Fruit fly (Drosophila melanogaster) whole organism, embryonic: ENCODE data around the gene CG33286.

Source experiments
- Abd-B ChIP-seq: fragments of 200-800 bp; sonication (Bioruptor generic); optimal IDR thresholded peaks from 2 replicates; lab custom pipeline; 2018; ENCODE audit warnings: missing biosample characterization, mild to moderate bottlenecking, missing genetic modification characterization, moderate library complexity
- CG1024 ChIP-seq: fragments of 200-800 bp; sonication (Bioruptor generic); IDR thresholded peaks from 2 replicates; pipeline ENCODE4 v1.3.6; 2022; ENCODE audit warnings: missing biosample characterization, missing genetic modification characterization
- CG10274 ChIP-seq: fragments of 200-800 bp; sonication (Bioruptor generic); optimal IDR thresholded peaks from 3 replicates; lab custom pipeline; 2017; ENCODE audit warnings: missing biosample characterization, mild to moderate bottlenecking, missing genetic modification characterization
- CG11247 ChIP-seq: fragments of 200-800 bp; sonication (Bioruptor generic); IDR thresholded peaks from 2 replicates; pipeline ENCODE4 v1.3.6; 2022; ENCODE audit warnings: missing biosample characterization, missing genetic modification characterization
- CG15269 ChIP-seq: fragments of 200-800 bp; sonication (Bioruptor generic); optimal IDR thresholded peaks from 2 replicates; lab custom pipeline; 2018; ENCODE audit warnings: missing biosample characterization, mild to moderate bottlenecking, missing genetic modification characterization, moderate library complexity
- CG17359 ChIP-seq: fragments of 200-800 bp; sonication (Bioruptor generic); optimal IDR thresholded peaks from 3 replicates; lab custom pipeline; 2018; ENCODE audit warnings: missing biosample characterization, mild to moderate bottlenecking, missing genetic modification characterization, moderate library complexity
- CG1832 ChIP-seq: fragments of 200-800 bp; sonication (Bioruptor generic); optimal IDR thresholded peaks from 2 replicates; lab custom pipeline; 2017; ENCODE audit warnings: missing biosample characterization, mild to moderate bottlenecking, missing genetic modification characterization, inconsistent platforms
- CG2678 ChIP-seq: fragments of 200-800 bp; sonication (Bioruptor generic); optimal IDR thresholded peaks from 3 replicates; lab custom pipeline; 2019; ENCODE audit warnings: missing biosample characterization, mild to moderate bottlenecking, missing genetic modification characterization, moderate library complexity
- CG2889 ChIP-seq: fragments of 200-800 bp; sonication (Bioruptor generic); IDR thresholded peaks from 3 replicates; pipeline ENCODE4 v1.3.6; 2022; ENCODE audit warnings: missing biosample characterization, missing genetic modification characterization
- CG31365 ChIP-seq: fragments of 200-800 bp; sonication (Bioruptor generic); optimal IDR thresholded peaks from 2 replicates; lab custom pipeline; 2018; ENCODE audit warnings: missing biosample characterization, mild to moderate bottlenecking, missing genetic modification characterization
- CG33557 ChIP-seq: fragments of 200-800 bp; sonication (Bioruptor generic); optimal IDR thresholded peaks from 2 replicates; lab custom pipeline; 2019; ENCODE audit warnings: missing biosample characterization, mild to moderate bottlenecking, missing genetic modification characterization, moderate library complexity
- CG34224 ChIP-seq: fragments of 200-800 bp; sonication (Bioruptor generic); IDR thresholded peaks from 3 replicates; pipeline ENCODE4 v1.3.6; 2022; ENCODE audit warnings: missing biosample characterization, missing genetic modification characterization; ENCODE audit not compliant: partially characterized antibody
- CG5180 ChIP-seq: fragments of 200-800 bp; sonication (Bioruptor generic); optimal IDR thresholded peaks from 3 replicates; lab custom pipeline; 2017; ENCODE audit warnings: missing biosample characterization, missing genetic modification characterization, mild to moderate bottlenecking, moderate library complexity, missing genetic modification reagents
- CG6813 ChIP-seq: fragments of 200-800 bp; sonication (Bioruptor generic); optimal IDR thresholded peaks from 2 replicates; lab custom pipeline; 2017; ENCODE audit warnings: missing biosample characterization, missing genetic modification characterization, mild to moderate bottlenecking, moderate library complexity, missing genetic modification reagents
- CG8388 ChIP-seq: fragments of 200-800 bp; sonication (Bioruptor generic); optimal IDR thresholded peaks from 2 replicates; lab custom pipeline; 2019; ENCODE audit warnings: missing biosample characterization, mild to moderate bottlenecking, missing genetic modification characterization, moderate library complexity
- CG8765 ChIP-seq: fragments of 200-800 bp; sonication (Bioruptor generic); IDR thresholded peaks from 2 replicates; pipeline ENCODE4 v1.3.6; 2022; ENCODE audit warnings: missing biosample characterization, missing genetic modification characterization
- CG9437 ChIP-seq: fragments of 200-800 bp; sonication (Bioruptor generic); optimal IDR thresholded peaks from 2 replicates; lab custom pipeline; 2018; ENCODE audit warnings: missing biosample characterization, mild to moderate bottlenecking, missing genetic modification characterization
- CG9817 ChIP-seq: fragments of 200-800 bp; sonication (Bioruptor generic); optimal IDR thresholded peaks from 2 replicates; lab custom pipeline; 2018; ENCODE audit warnings: missing biosample characterization, mild to moderate bottlenecking, missing genetic modification characterization, moderate library complexity
- CHES-1-like ChIP-seq: fragments of 200-800 bp; sonication (Bioruptor generic); optimal IDR thresholded peaks from 2 replicates; lab custom pipeline; 2016; ENCODE audit warnings: missing biosample characterization, missing genetic modification characterization
- HLH4C ChIP-seq: fragments of 200-800 bp; sonication (Bioruptor generic); IDR thresholded peaks from 3 replicates; pipeline ENCODE4 v1.3.6; 2022; ENCODE audit warnings: missing biosample characterization, missing genetic modification characterization; ENCODE audit not compliant: partially characterized antibody
- Sox100B ChIP-seq: fragments of 200-800 bp; sonication (Bioruptor generic); optimal IDR thresholded peaks from 3 replicates; lab custom pipeline; 2018; ENCODE audit warnings: missing biosample characterization, mild to moderate bottlenecking, missing genetic modification characterization
- Sox102F ChIP-seq: fragments of 200-800 bp; sonication (Bioruptor generic); optimal IDR thresholded peaks from 2 replicates; lab custom pipeline; 2018; ENCODE audit warnings: missing biosample characterization, mild to moderate bottlenecking, missing genetic modification characterization, moderate library complexity
- Trl ChIP-seq, 3 experiments: fragments of >200 bp in 2 of 3; fragments of 200-800 bp in 1 of 3; sonication (Bioruptor generic) in 1 of 3; optimal IDR thresholded peaks; 2 replicates in 1 of 3; 3 replicates in 2 of 3; lab custom pipeline; 2016 to 2017; ENCODE audit warnings: missing biosample characterization in 1 of 3, missing genetic modification characterization in 1 of 3
- Xrp1 ChIP-seq: fragments of 200-800 bp; sonication (Bioruptor generic); IDR thresholded peaks from 2 replicates; pipeline ENCODE4 v1.3.6; 2022; ENCODE audit warnings: missing biosample characterization, missing genetic modification characterization
- ato ChIP-seq: fragments of 200-800 bp; sonication (Bioruptor generic); IDR thresholded peaks from 2 replicates; pipeline ENCODE4 v1.3.6; 2022; ENCODE audit warnings: missing biosample characterization, missing genetic modification characterization; ENCODE audit not compliant: partially characterized antibody
- bbx ChIP-seq: fragments of 200-800 bp; sonication (Bioruptor generic); IDR thresholded peaks from 2 replicates; pipeline ENCODE4 v1.3.6; 2022; ENCODE audit warnings: missing biosample characterization, missing genetic modification characterization; ENCODE audit not compliant: partially characterized antibody
- chinmo ChIP-seq: fragments of 200-800 bp; sonication (Bioruptor generic); IDR thresholded peaks from 4 replicates; pipeline ENCODE4 v1.3.6; 2022; ENCODE audit warnings: missing biosample characterization, missing genetic modification characterization; ENCODE audit not compliant: partially characterized antibody
- chn ChIP-seq: fragments of 200-800 bp; sonication (Bioruptor generic); optimal IDR thresholded peaks from 2 replicates; lab custom pipeline; 2016; ENCODE audit warnings: missing biosample characterization, missing genetic modification characterization
- corto ChIP-seq: fragments of 200-800 bp; sonication (Bioruptor generic); optimal IDR thresholded peaks from 2 replicates; lab custom pipeline; 2016; ENCODE audit warnings: missing biosample characterization, mild to moderate bottlenecking, missing genetic modification characterization, moderate library complexity
- cwo ChIP-seq: fragments of 200-800 bp; sonication (Bioruptor generic); optimal IDR thresholded peaks from 3 replicates; lab custom pipeline; 2017; ENCODE audit warnings: missing biosample characterization, missing genetic modification characterization, mild to moderate bottlenecking, moderate library complexity, missing genetic modification reagents
- danr ChIP-seq: fragments of 200-800 bp; sonication (Bioruptor generic); IDR thresholded peaks from 2 replicates; pipeline ENCODE4 v1.3.6; 2022; ENCODE audit warnings: missing biosample characterization, missing genetic modification characterization
- dmrt11E ChIP-seq: fragments of 200-800 bp; sonication (Bioruptor generic); optimal IDR thresholded peaks from 3 replicates; lab custom pipeline; 2018; ENCODE audit warnings: missing biosample characterization, mild to moderate bottlenecking, missing genetic modification characterization, moderate library complexity
- dysf ChIP-seq: fragments of 200-800 bp; sonication (Bioruptor generic); IDR thresholded peaks from 3 replicates; pipeline ENCODE4 v1.3.6; 2022; ENCODE audit warnings: missing biosample characterization, missing genetic modification characterization
- eve ChIP-seq, 2 experiments: fragments of >200 bp; optimal IDR thresholded peaks; 2 replicates each; lab custom pipeline; 2017; ENCODE audit warnings: missing biosample characterization in 2 of 2, missing genetic modification characterization in 2 of 2
- fd102C ChIP-seq: fragments of 200-800 bp; sonication (Bioruptor generic); optimal IDR thresholded peaks from 2 replicates; lab custom pipeline; 2018; ENCODE audit warnings: missing biosample characterization, mild to moderate bottlenecking, missing genetic modification characterization, moderate library complexity
- fd96Cb ChIP-seq: fragments of 200-800 bp; sonication (Bioruptor generic); optimal IDR thresholded peaks from 2 replicates; lab custom pipeline; 2018; ENCODE audit warnings: missing biosample characterization, mild to moderate bottlenecking, missing genetic modification characterization, moderate library complexity
- fru ChIP-seq: fragments of >200 bp; optimal IDR thresholded peaks from 2 replicates; lab custom pipeline; 2017
- gfzf ChIP-seq: fragments of 200-800 bp; sonication (Bioruptor generic); optimal IDR thresholded peaks from 2 replicates; lab custom pipeline; 2016; ENCODE audit warnings: missing biosample characterization, mild to moderate bottlenecking, missing genetic modification characterization, moderate library complexity
- gsb ChIP-seq: fragments of 200-800 bp; sonication (Bioruptor generic); IDR thresholded peaks from 2 replicates; pipeline ENCODE4 v1.3.6; 2022; ENCODE audit warnings: missing biosample characterization, missing genetic modification characterization
- ham ChIP-seq: fragments of 200-800 bp; sonication (Bioruptor generic); IDR thresholded peaks from 2 replicates; pipeline ENCODE4 v1.3.6; 2022; ENCODE audit warnings: missing biosample characterization, missing genetic modification characterization
- klu ChIP-seq: fragments of 200-800 bp; sonication (Bioruptor generic); IDR thresholded peaks from 2 replicates; pipeline ENCODE4 v1.3.6; 2022; ENCODE audit warnings: missing biosample characterization, missing genetic modification characterization
- nau ChIP-seq: fragments of 200-800 bp; sonication (Bioruptor generic); optimal IDR thresholded peaks from 3 replicates; lab custom pipeline; 2017; ENCODE audit warnings: missing biosample characterization, mild to moderate bottlenecking, missing genetic modification characterization, missing genetic modification reagents
- pfk ChIP-seq: fragments of 200-800 bp; sonication (Bioruptor generic); optimal IDR thresholded peaks from 2 replicates; lab custom pipeline; 2018; ENCODE audit warnings: missing biosample characterization, mild to moderate bottlenecking, missing genetic modification characterization, moderate library complexity
- pho ChIP-seq: fragments of 200-800 bp; sonication (Bioruptor generic); optimal IDR thresholded peaks from 2 replicates; lab custom pipeline; 2016; ENCODE audit warnings: missing biosample characterization, missing genetic modification characterization
- scrt ChIP-seq: fragments of 200-800 bp; sonication (Bioruptor generic); optimal IDR thresholded peaks from 2 replicates; lab custom pipeline; 2018; ENCODE audit warnings: missing biosample characterization, mild to moderate bottlenecking, missing genetic modification characterization, moderate library complexity
- sug ChIP-seq: fragments of 200-800 bp; optimal IDR thresholded peaks from 2 replicates; lab custom pipeline; 2019; ENCODE audit warnings: missing biosample characterization, mild to moderate bottlenecking, missing genetic modification characterization, moderate library complexity
- trem ChIP-seq: fragments of 200-800 bp; optimal IDR thresholded peaks from 3 replicates; lab custom pipeline; 2019; ENCODE audit warnings: missing biosample characterization, mild to moderate bottlenecking, missing genetic modification characterization, moderate library complexity
- trh ChIP-seq: fragments of 200-800 bp; sonication (Bioruptor generic); optimal IDR thresholded peaks from 2 replicates; lab custom pipeline; 2016; ENCODE audit warnings: missing biosample characterization, missing genetic modification characterization
- vvl ChIP-seq: fragments of 200-800 bp; sonication (Bioruptor generic); IDR thresholded peaks from 2 replicates; pipeline ENCODE4 v1.3.6; 2022; ENCODE audit warnings: missing biosample characterization, missing genetic modification characterization
- yki ChIP-seq: fragments of >200 bp; optimal IDR thresholded peaks from 3 replicates; lab custom pipeline; 2018

The CG33286 gene

dm6 chr3L:20922279-20922830, 52.1 kb downstream of the CG33286 start (continued):
- TF ChIP-seq CG2889 (no peak), Sox102F (no peak), scrt (GFP tag; lab: Kevin White, UChicago) (no peak), CG33557 (GFP tag; lab: Kevin White, UChicago) (peak; percentile 46), CG9437 (GFP tag; lab: Kevin White, UChicago) (no peak), nau (GFP tag; lab: Kevin White, UChicago) (no peak), bbx (GFP tag; lab: Robert Waterston, UW) (peak; percentile 18; the same call in 1 of the 2 replicates), ato (no peak), chn (no peak), klu (GFP tag; lab: Robert Waterston, UW) (no peak), CG8765 (GFP tag; lab: Robert Waterston, UW) (no peak), CHES-1-like (GFP tag; lab: Kevin White, UChicago) (no peak), CG17359 (tag; lab: Kevin White, UChicago) (no peak), trem (tag; lab: Kevin White, UChicago) (no peak), danr (GFP tag; lab: Robert Waterston, UW) (no peak), CG1024 (GFP tag; lab: Robert Waterston, UW) (no peak), fd96Cb (tag; lab: Kevin White, UChicago) (no peak), CG1832 (GFP tag; lab: Kevin White, UChicago) (peak; percentile 74), Sox100B (GFP tag; lab: Kevin White, UChicago) (peak; percentile 5), CG15269 (tag; lab: Kevin White, UChicago) (peak; percentile 48), HLH4C (no peak), CG9817 (no peak), CG31365 (no peak), CG10274 (GFP tag; lab: Kevin White, UChicago) (no peak), yki (lab: Kevin White, UChicago) (no peak), pfk (no peak), CG6813 (no peak), corto (GFP tag; lab: Kevin White, UChicago) (no peak), cwo (GFP tag; lab: Kevin White, UChicago) (no peak), CG34224 (no peak), trh (GFP tag; lab: Kevin White, UChicago) (no peak), eve (GFP tag; optimal IDR thresholded peaks at IDR 0.05; lab: Kevin White, UChicago) (no peak), dmrt11E (tag; lab: Kevin White, UChicago) (peak; percentile 28), chinmo (GFP tag; lab: Robert Waterston, UW) (no peak), sug (tag; lab: Kevin White, UChicago) (peak; percentile 15), CG2678 (tag; lab: Kevin White, UChicago) (no peak), CG8388 (GFP tag; lab: Kevin White, UChicago) (no peak), vvl (GFP tag; lab: Robert Waterston, UW) (peak; percentile 44; the same call in 1 of the 2 replicates), fd102C (GFP tag; lab: Kevin White, UChicago) (peak; percentile 21), fru (no peak), pho (GFP tag; lab: Kevin White, UChicago) (no peak), Xrp1 (GFP tag; lab: Robert Waterston, UW) (peak; percentile 49), gfzf (no peak), gsb (no peak), Abd-B (GFP tag; lab: Kevin White, UChicago) (no peak), dysf (no peak), CG5180 (GFP tag; lab: Kevin White, UChicago) (peak; percentile 14), Trl (optimal IDR thresholded peaks at IDR 0.05; lab: Kevin White, UChicago) (peak in 1 of 2 experiments; percentile 22), Trl (GFP tag; optimal IDR thresholded peaks at IDR 0.05; lab: Kevin White, UChicago) (no peak), CG11247 (GFP tag; lab: Robert Waterston, UW) (no peak), ham (GFP tag; lab: Robert Waterston, UW) (no peak)
